Fruit fly (Drosophila melanogaster) whole organism, embryonic: Measurements from ENCODE around the gene CG2059.

Experiments used
- Bteb2 ChIP-seq: fragments of 200-800 bp; sonication (Bioruptor generic); optimal IDR thresholded peaks from 2 replicates; lab custom pipeline; 2016; ENCODE audit warnings: missing biosample characterization, missing genetic modification characterization
- CG1792 ChIP-seq: fragments of 200-800 bp; sonication (Bioruptor generic); optimal IDR thresholded peaks from 2 replicates; lab custom pipeline; 2016; ENCODE audit warnings: missing biosample characterization, missing genetic modification characterization
- CG6854 ChIP-seq: fragments of 200-800 bp; sonication (Bioruptor generic); optimal IDR thresholded peaks from 3 replicates; lab custom pipeline; 2017; ENCODE audit warnings: missing biosample characterization, mild to moderate bottlenecking, missing genetic modification characterization
- CG7556 ChIP-seq: fragments of 200-800 bp; sonication (Bioruptor generic); optimal IDR thresholded peaks from 2 replicates; lab custom pipeline; 2017; ENCODE audit warnings: missing biosample characterization, mild to moderate bottlenecking, missing genetic modification characterization
- gce ChIP-seq: fragments of 200-800 bp; sonication (Bioruptor generic); IDR thresholded peaks from 3 replicates; pipeline ENCODE4 v1.3.6; 2022; ENCODE audit warnings: missing biosample characterization, missing genetic modification characterization
- grn ChIP-seq: fragments of 200-800 bp; sonication (Bioruptor generic); optimal IDR thresholded peaks from 3 replicates; lab custom pipeline; 2017; ENCODE audit warnings: missing biosample characterization, missing genetic modification characterization
- gt ChIP-seq: fragments of 200-800 bp; sonication (Bioruptor generic); IDR thresholded peaks from 2 replicates; pipeline ENCODE4 v1.3.6; 2022; ENCODE audit warnings: missing biosample characterization, missing genetic modification characterization
- z ChIP-seq: fragments of 200-800 bp; sonication (Bioruptor generic); IDR thresholded peaks from 3 replicates; pipeline ENCODE4 v1.3.6; 2022; ENCODE audit warnings: missing biosample characterization, missing genetic modification characterization

dm6 chrX:7246070-7246469, 40.1 kb upstream of the CG2059 start:
- TF ChIP-seq CG7556 (GFP tag; lab: Kevin White, UChicago) (no peak), gce (GFP tag; lab: Robert Waterston, UW) (no peak), CG6854 (GFP tag; lab: Kevin White, UChicago) (no peak), grn (no peak), z (GFP tag; lab: Robert Waterston, UW) (no peak), CG1792 (GFP tag; lab: Kevin White, UChicago) (no peak), Bteb2 (GFP tag; lab: Kevin White, UChicago) (no peak), gt (GFP tag; lab: Robert Waterston, UW) (no peak)
